Worm (Caenorhabditis elegans) whole organism, young adult: ENCODE results near the gene C50B8.5.

ENCODE experiments used
- C06A6.2 ChIP-seq: fragments of 200-800 bp; sonication (Bioruptor generic); conservative IDR thresholded peaks from 2 replicates; pipeline ENCODE4 v1.3.6; 2022; ENCODE audit warnings: missing genetic modification characterization, missing compliant biosample characterization
- D2030.7 ChIP-seq: fragments of 200-800 bp; sonication (Bioruptor generic); IDR thresholded peaks from 2 replicates; pipeline ENCODE4 v1.3.6; 2022; ENCODE audit warnings: missing genetic modification reagents, missing genetic modification characterization, missing compliant biosample characterization
- F37B4.10 ChIP-seq: fragments of 200-800 bp; sonication (Bioruptor generic); IDR thresholded peaks from 2 replicates; pipeline ENCODE4 v1.3.6; 2022; ENCODE audit warnings: missing genetic modification characterization, missing compliant biosample characterization
- F49E8.2 ChIP-seq: sonication (generic microtip); optimal IDR thresholded peaks from 3 replicates; lab custom pipeline; 2017; ENCODE audit warnings: missing genetic modification characterization, mild to moderate bottlenecking, missing compliant biosample characterization, antibody characterized with exemption, moderate library complexity; ENCODE audit not compliant: insufficient read depth
- F55B11.4 ChIP-seq: sonication (generic microtip); optimal IDR thresholded peaks from 2 replicates; lab custom pipeline; 2016; ENCODE audit warnings: missing compliant biosample characterization, missing genetic modification characterization, borderline replicate concordance; ENCODE audit not compliant: insufficient read depth
- K11D2.4 ChIP-seq: fragments of 200-800 bp; sonication (Bioruptor generic); IDR thresholded peaks from 2 replicates; pipeline ENCODE4 v1.3.6; 2022; ENCODE audit warnings: missing genetic modification reagents, missing genetic modification characterization, missing compliant biosample characterization
- T07F8.4 ChIP-seq: sonication (generic microtip); optimal IDR thresholded peaks from 2 replicates; lab custom pipeline; 2016; ENCODE audit warnings: mild to moderate bottlenecking, missing genetic modification characterization, moderate library complexity, missing compliant biosample characterization
- Y67H2A.10 ChIP-seq: fragments of 200-800 bp; sonication (Bioruptor generic); conservative IDR thresholded peaks from 2 replicates; pipeline ENCODE4 v1.3.6; 2022; ENCODE audit warnings: missing genetic modification reagents, missing genetic modification characterization, missing compliant biosample characterization
- akir-1 ChIP-seq: fragments of 200-800 bp; sonication (Bioruptor generic); optimal IDR thresholded peaks from 2 replicates; lab custom pipeline; 2018; ENCODE audit warnings: mild to moderate bottlenecking, missing genetic modification characterization, moderate library complexity, missing compliant biosample characterization
- ama-1 ChIP-seq, 3 experiments: fragments of 150-350 bp in 1 of 3; sonication (generic microtip) in 2 of 3; optimal IDR thresholded peaks; 2 replicates each; lab custom pipeline; 2014 to 2018; ENCODE audit warnings: missing biosample characterization in 2 of 3, missing genetic modification characterization in 2 of 3, missing genetic modification reagents in 2 of 3
- attf-3 ChIP-seq: fragments of 200-800 bp; sonication (Bioruptor generic); conservative IDR thresholded peaks from 2 replicates; pipeline ENCODE4 v1.3.6; 2022; ENCODE audit warnings: missing genetic modification reagents, missing genetic modification characterization, missing compliant biosample characterization
- attf-5 ChIP-seq: fragments of 200-800 bp; sonication (Bioruptor generic); optimal IDR thresholded peaks from 2 replicates; lab custom pipeline; 2018; ENCODE audit warnings: mild to moderate bottlenecking, missing genetic modification characterization, missing compliant biosample characterization
- bed-1 ChIP-seq: fragments of 200-800 bp; sonication (Bioruptor generic); IDR thresholded peaks from 2 replicates; pipeline ENCODE4 v1.3.6; 2022; ENCODE audit warnings: missing genetic modification reagents, missing genetic modification characterization, missing compliant biosample characterization
- cebp-1 ChIP-seq, 2 experiments: fragments of 200-800 bp in 1 of 2; sonication (Bioruptor generic) in 1 of 2; sonication (generic microtip) in 1 of 2; IDR thresholded peaks in 1 of 2; optimal IDR thresholded peaks in 1 of 2; 2 replicates each; pipeline versions ENCODE4 v1.3.6 to Lab custom; 2017 to 2022; ENCODE audit warnings: missing compliant biosample characterization in 2 of 2, missing genetic modification characterization in 2 of 2, mild to moderate bottlenecking in 1 of 2, missing genetic modification reagents in 1 of 2, moderate library complexity in 1 of 2
- ceh-58 ChIP-seq: fragments of 200-800 bp; sonication (Bioruptor generic); IDR thresholded peaks from 2 replicates; pipeline ENCODE4 v1.3.6; 2022; ENCODE audit warnings: missing genetic modification characterization, missing compliant biosample characterization
- die-1 ChIP-seq: sonication (generic microtip); optimal IDR thresholded peaks from 2 replicates; lab custom pipeline; 2016; ENCODE audit warnings: missing genotype, mild to moderate bottlenecking, missing genetic modification characterization, missing compliant biosample characterization
- dox-1 ChIP-seq: fragments of 200-800 bp; sonication (Bioruptor generic); IDR thresholded peaks from 2 replicates; pipeline ENCODE4 v1.3.6; 2022; ENCODE audit warnings: missing genetic modification reagents, missing genetic modification characterization, missing compliant biosample characterization
- egrh-3 ChIP-seq: fragments of 200-800 bp; sonication (Bioruptor generic); IDR thresholded peaks from 2 replicates; pipeline ENCODE4 v1.3.6; 2022; ENCODE audit warnings: missing genetic modification reagents, missing genetic modification characterization, missing compliant biosample characterization
- fkh-3 ChIP-seq: sonication (generic microtip); optimal IDR thresholded peaks from 2 replicates; lab custom pipeline; 2016; ENCODE audit warnings: mild to moderate bottlenecking, missing genetic modification characterization, missing compliant biosample characterization
- gei-17 ChIP-seq: fragments of 200-800 bp; sonication (Bioruptor generic); optimal IDR thresholded peaks from 2 replicates; lab custom pipeline; 2018; ENCODE audit warnings: mild to moderate bottlenecking, missing genetic modification characterization, missing compliant biosample characterization
- hlh-12 ChIP-seq: sonication (generic microtip); optimal IDR thresholded peaks from 2 replicates; lab custom pipeline; 2016; ENCODE audit warnings: missing genetic modification characterization, missing compliant biosample characterization
- hmg-1.2 ChIP-seq: fragments of 200-800 bp; sonication (Bioruptor generic); IDR thresholded peaks from 2 replicates; pipeline ENCODE4 v1.3.6; 2022; ENCODE audit warnings: missing genetic modification reagents, missing genetic modification characterization, missing compliant biosample characterization
- hmg-20 ChIP-seq: fragments of 200-800 bp; sonication (Bioruptor generic); IDR thresholded peaks from 2 replicates; pipeline ENCODE4 v1.3.6; 2022; ENCODE audit warnings: missing genetic modification reagents, missing genetic modification characterization, missing compliant biosample characterization
- hrde-1 ChIP-seq: sonication (generic microtip); optimal IDR thresholded peaks from 2 replicates; lab custom pipeline; 2016; ENCODE audit warnings: missing genetic modification characterization, mild to moderate bottlenecking, missing compliant biosample characterization, moderate library complexity, missing genotype, missing genetic modification reagents, borderline replicate concordance
- let-526 ChIP-seq: fragments of 200-800 bp; sonication (Bioruptor generic); IDR thresholded peaks from 2 replicates; pipeline ENCODE4 v1.3.6; 2022; ENCODE audit warnings: missing genetic modification reagents, missing genetic modification characterization, missing compliant biosample characterization
- lir-1 ChIP-seq: fragments of 200-800 bp; sonication (Bioruptor generic); conservative IDR thresholded peaks from 2 replicates; pipeline ENCODE4 v1.3.6; 2022; ENCODE audit warnings: missing genetic modification reagents, missing genetic modification characterization, missing compliant biosample characterization
- lsl-1 ChIP-seq: fragments of 200-800 bp; sonication (Bioruptor generic); optimal IDR thresholded peaks from 2 replicates; lab custom pipeline; 2018; ENCODE audit warnings: mild to moderate bottlenecking, missing genetic modification characterization, moderate library complexity, missing compliant biosample characterization
- madf-3 ChIP-seq: fragments of 200-800 bp; sonication (Bioruptor generic); IDR thresholded peaks from 2 replicates; pipeline ENCODE4 v1.3.6; 2022; ENCODE audit warnings: missing genetic modification reagents, missing genetic modification characterization, missing compliant biosample characterization
- madf-8 ChIP-seq: fragments of 200-800 bp; sonication (Bioruptor generic); conservative IDR thresholded peaks from 2 replicates; pipeline ENCODE4 v1.3.6; 2022; ENCODE audit warnings: missing genetic modification reagents, missing genetic modification characterization, missing compliant biosample characterization
- mcd-1 ChIP-seq: fragments of 200-800 bp; sonication (Bioruptor generic); IDR thresholded peaks from 2 replicates; pipeline ENCODE4 v1.3.6; 2022; ENCODE audit warnings: missing genetic modification reagents, missing genetic modification characterization, missing compliant biosample characterization
- nfya-1 ChIP-seq: sonication (generic microtip); optimal IDR thresholded peaks from 2 replicates; lab custom pipeline; 2017; ENCODE audit warnings: antibody characterized with exemption, missing compliant biosample characterization, missing genetic modification characterization, borderline replicate concordance; ENCODE audit not compliant: insufficient read depth
- nfyb-1 ChIP-seq: fragments of 200-800 bp; sonication (Bioruptor generic); IDR thresholded peaks from 2 replicates; pipeline ENCODE4 v1.3.6; 2022; ENCODE audit warnings: missing genetic modification reagents, missing genetic modification characterization, missing compliant biosample characterization
- nhr-179 ChIP-seq: sonication (generic microtip); optimal IDR thresholded peaks from 2 replicates; lab custom pipeline; 2016; ENCODE audit warnings: mild to moderate bottlenecking, missing genetic modification characterization, missing compliant biosample characterization
- nhr-27 ChIP-seq: fragments of 200-800 bp; sonication (Bioruptor generic); optimal IDR thresholded peaks from 2 replicates; lab custom pipeline; 2018; ENCODE audit warnings: mild to moderate bottlenecking, missing genetic modification characterization, moderate library complexity, missing compliant biosample characterization
- pha-4 ChIP-seq: fragments of 150-350 bp; sonication (generic microtip); optimal IDR thresholded peaks from 2 replicates; lab custom pipeline; 2014; ENCODE audit warnings: missing biosample characterization, missing genetic modification reagents, missing genetic modification characterization
- rec-8 ChIP-seq, 2 experiments: sonication (generic microtip); optimal IDR thresholded peaks; 2 replicates each; lab custom pipeline; 2016; ENCODE audit warnings: mild to moderate bottlenecking in 2 of 2, missing genetic modification characterization in 2 of 2, missing genetic modification reagents in 2 of 2, missing genotype in 2 of 2, missing biosample characterization in 1 of 2, missing compliant biosample characterization in 1 of 2, moderate library complexity in 1 of 2
- repo-1 ChIP-seq: sonication (generic microtip); optimal IDR thresholded peaks from 2 replicates; lab custom pipeline; 2017; ENCODE audit warnings: mild to moderate bottlenecking, missing genetic modification characterization, missing compliant biosample characterization
- somi-1 ChIP-seq: fragments of 200-800 bp; sonication (Bioruptor generic); optimal IDR thresholded peaks from 2 replicates; lab custom pipeline; 2018; ENCODE audit warnings: mild to moderate bottlenecking, missing genetic modification characterization, missing compliant biosample characterization
- tbp1 ChIP-seq: fragments of 200-800 bp; sonication (Bioruptor generic); optimal IDR thresholded peaks from 2 replicates; lab custom pipeline; 2018; ENCODE audit warnings: mild to moderate bottlenecking, missing genetic modification characterization, missing compliant biosample characterization
- tlf-1 ChIP-seq: fragments of 200-800 bp; sonication (Bioruptor generic); optimal IDR thresholded peaks from 2 replicates; lab custom pipeline; 2018; ENCODE audit warnings: mild to moderate bottlenecking, missing genetic modification characterization, missing compliant biosample characterization
- unc-130 ChIP-seq: sonication (generic microtip); optimal IDR thresholded peaks from 2 replicates; lab custom pipeline; 2016; ENCODE audit warnings: missing genetic modification reagents, missing genetic modification characterization, missing compliant biosample characterization
- unc-62 ChIP-seq: fragments of 150-350 bp; optimal IDR thresholded peaks from 2 replicates; lab custom pipeline; 2014; ENCODE audit warnings: missing biosample characterization, missing genetic modification reagents, missing genetic modification characterization
- xnd-1 ChIP-seq: sonication (generic microtip); optimal IDR thresholded peaks from 2 replicates; lab custom pipeline; 2016; ENCODE audit warnings: missing genotype, missing genetic modification reagents, missing genetic modification characterization, missing compliant biosample characterization
- ztf-22 ChIP-seq: fragments of 200-800 bp; sonication (Bioruptor generic); optimal IDR thresholded peaks from 2 replicates; lab custom pipeline; 2018; ENCODE audit warnings: mild to moderate bottlenecking, missing genetic modification characterization, moderate library complexity, missing compliant biosample characterization

Gene C50B8.5

ce11 chrV:13556746-13557145, 24.0 kb upstream of the C50B8.5 start, which contains the start of gene cav-2 (continued):
- TF ChIP-seq hrde-1 (tag; lab: Kevin White, UChicago) (no peak), nfyb-1 (GFP tag; lab: Robert Waterston, UW) (peak; percentile 52; the same call in 1 of the 2 replicates), repo-1 (tag; lab: Kevin White, UChicago) (no peak), egrh-3 (no peak), bed-1 (GFP tag; lab: Robert Waterston, UW) (no peak), C06A6.2 (GFP tag; lab: Robert Waterston, UW) (0 out of 2 replicates have a peak, but pooled peaks have one; percentile 28), gei-17 (GFP tag; lab: Kevin White, UChicago) (peak; percentile 9), F55B11.4 (tag; lab: Kevin White, UChicago) (no peak), attf-5 (GFP tag; lab: Kevin White, UChicago) (peak; percentile 78), F37B4.10 (GFP tag; lab: Robert Waterston, UW) (no peak), madf-3 (GFP tag; lab: Robert Waterston, UW) (no peak; the same call in 1 of the 2 replicates), dox-1 (GFP tag; lab: Robert Waterston, UW) (peak; percentile 83), nfya-1 (tag; lab: Kevin White, UChicago) (no peak), attf-3 (GFP tag; lab: Robert Waterston, UW) (peak; percentile 58), cebp-1 (GFP tag; IDR thresholded peaks at IDR 0.05; lab: Robert Waterston, UW) (0 out of 2 replicates have a peak, but pooled peaks have one; percentile 57), cebp-1 (tag; optimal IDR thresholded peaks at IDR 0.05; lab: Kevin White, UChicago) (peak; percentile 66), tlf-1 (GFP tag; lab: Kevin White, UChicago) (peak; percentile 21), mcd-1 (GFP tag; lab: Robert Waterston, UW) (peak; percentile 85), lsl-1 (GFP tag; lab: Kevin White, UChicago) (peak; percentile 36), lir-1 (GFP tag; lab: Robert Waterston, UW) (peak; percentile 60), somi-1 (GFP tag; lab: Kevin White, UChicago) (no peak), ztf-22 (GFP tag; lab: Kevin White, UChicago) (peak; percentile 49), akir-1 (GFP tag; lab: Kevin White, UChicago) (no peak), hmg-20 (peak; percentile 66; the same call in 1 of the 2 replicates), nhr-179 (no peak), xnd-1 (tag; lab: Kevin White, UChicago) (peak; percentile 4), hlh-12 (tag; lab: Kevin White, UChicago) (no peak), D2030.7 (GFP tag; lab: Robert Waterston, UW) (peak; percentile 41), K11D2.4 (GFP tag; lab: Robert Waterston, UW) (no peak), nhr-27 (peak; percentile 57), tbp1 (GFP tag; lab: Kevin White, UChicago) (peak; percentile 4), pha-4 (no peak), hmg-1.2 (GFP tag; lab: Robert Waterston, UW) (peak; percentile 33), ceh-58 (no peak), ama-1 (optimal IDR thresholded peaks at IDR 0.05; lab: Kevin White, UChicago) (no peak), ama-1 (GFP tag; optimal IDR thresholded peaks at IDR 0.05; lab: Kevin White, UChicago) (no peak), fkh-3 (tag; lab: Kevin White, UChicago) (no peak), die-1 (tag; lab: Kevin White, UChicago) (no peak), unc-130 (GFP tag; lab: Kevin White, UChicago) (peak; percentile 97), madf-8 (GFP tag; lab: Robert Waterston, UW) (peak; percentile 45), T07F8.4 (tag; lab: Kevin White, UChicago) (no peak), F49E8.2 (no peak), rec-8 (tag; optimal IDR thresholded peaks at IDR 0.05; lab: Kevin White, UChicago) (peak in 1 of 2 experiments; percentile 66), let-526 (GFP tag; lab: Robert Waterston, UW) (peak; percentile 78), unc-62 (GFP tag; lab: Kevin White, UChicago) (no peak), Y67H2A.10 (GFP tag; lab: Robert Waterston, UW) (0 out of 2 replicates have a peak, but pooled peaks have one; percentile 52)
